Worm (Caenorhabditis elegans) whole organism, early embryonic: ENCODE results near the gene srj-8.

Source experiments
- B0310.2 ChIP-seq: sonication (generic microtip); optimal IDR thresholded peaks from 2 replicates; lab custom pipeline; 2016; ENCODE audit warnings: mild to moderate bottlenecking, missing genetic modification characterization, missing compliant biosample characterization
- F13C5.2 ChIP-seq: sonication (generic microtip); optimal IDR thresholded peaks from 2 replicates; lab custom pipeline; 2017; ENCODE audit warnings: mild to moderate bottlenecking, missing genetic modification characterization, inconsistent platforms, missing compliant biosample characterization
- aly-1 ChIP-seq: sonication (generic microtip); optimal IDR thresholded peaks from 2 replicates; lab custom pipeline; 2016; ENCODE audit warnings: missing genetic modification characterization, missing compliant biosample characterization
- ama-1 ChIP-seq: fragments of 150-350 bp; optimal IDR thresholded peaks from 2 replicates; lab custom pipeline; 2014
- ceh-13 ChIP-seq: fragments of 200-800 bp; sonication (Bioruptor generic); optimal IDR thresholded peaks from 2 replicates; lab custom pipeline; 2018; ENCODE audit warnings: mild to moderate bottlenecking, missing genetic modification characterization, missing compliant biosample characterization
- ceh-36 ChIP-seq: sonication (generic microtip); optimal IDR thresholded peaks from 2 replicates; lab custom pipeline; 2016; ENCODE audit warnings: missing genetic modification characterization, inconsistent platforms, missing compliant biosample characterization
- ets-7 ChIP-seq: sonication (generic microtip); optimal IDR thresholded peaks from 2 replicates; lab custom pipeline; 2016; ENCODE audit warnings: missing genotype, missing genetic modification characterization, missing compliant biosample characterization
- flt-1 ChIP-seq: fragments of 200-800 bp; sonication (Bioruptor generic); IDR thresholded peaks from 2 replicates; pipeline ENCODE4 v1.3.6; 2022; ENCODE audit warnings: missing genetic modification characterization, missing compliant biosample characterization
- hmbx-1 ChIP-seq: sonication (generic microtip); optimal IDR thresholded peaks from 2 replicates; lab custom pipeline; 2016; ENCODE audit warnings: mild to moderate bottlenecking, missing genetic modification characterization, missing compliant biosample characterization
- hmg-4 ChIP-seq: fragments of 200-800 bp; sonication (Bioruptor generic); optimal IDR thresholded peaks from 2 replicates; lab custom pipeline; 2018; ENCODE audit warnings: mild to moderate bottlenecking, missing genetic modification characterization, missing compliant biosample characterization
- hnd-1 ChIP-seq: sonication (generic microtip); optimal IDR thresholded peaks from 2 replicates; lab custom pipeline; 2016; ENCODE audit warnings: missing genetic modification characterization, missing compliant biosample characterization
- pes-1 ChIP-seq: fragments of 200-800 bp; sonication (Bioruptor generic); IDR thresholded peaks from 2 replicates; pipeline ENCODE4 v1.3.6; 2022; ENCODE audit warnings: missing genetic modification reagents, missing genetic modification characterization, missing compliant biosample characterization
- scrt-1 ChIP-seq: fragments of 200-800 bp; sonication (Bioruptor generic); IDR thresholded peaks from 2 replicates; pipeline ENCODE4 v1.3.6; 2022; ENCODE audit warnings: missing genetic modification characterization, missing compliant biosample characterization
- sea-1 ChIP-seq: fragments of 200-800 bp; sonication (Bioruptor generic); conservative IDR thresholded peaks from 2 replicates; pipeline ENCODE4 v1.3.6; 2022; ENCODE audit warnings: missing genetic modification characterization, missing compliant biosample characterization
- tbx-11 ChIP-seq: fragments of 200-800 bp; sonication (Bioruptor generic); IDR thresholded peaks from 2 replicates; pipeline ENCODE4 v1.3.6; 2022; ENCODE audit warnings: missing genetic modification characterization, missing compliant biosample characterization
- tbx-37 ChIP-seq: fragments of 200-800 bp; sonication (Bioruptor generic); conservative IDR thresholded peaks from 2 replicates; pipeline ENCODE4 v1.3.6; 2022; ENCODE audit warnings: missing genetic modification reagents, missing genetic modification characterization, missing compliant biosample characterization
- tra-4 ChIP-seq: sonication (generic microtip); optimal IDR thresholded peaks from 2 replicates; lab custom pipeline; 2017; ENCODE audit warnings: missing genetic modification characterization, missing compliant biosample characterization

srj-8 gene

DNA sequence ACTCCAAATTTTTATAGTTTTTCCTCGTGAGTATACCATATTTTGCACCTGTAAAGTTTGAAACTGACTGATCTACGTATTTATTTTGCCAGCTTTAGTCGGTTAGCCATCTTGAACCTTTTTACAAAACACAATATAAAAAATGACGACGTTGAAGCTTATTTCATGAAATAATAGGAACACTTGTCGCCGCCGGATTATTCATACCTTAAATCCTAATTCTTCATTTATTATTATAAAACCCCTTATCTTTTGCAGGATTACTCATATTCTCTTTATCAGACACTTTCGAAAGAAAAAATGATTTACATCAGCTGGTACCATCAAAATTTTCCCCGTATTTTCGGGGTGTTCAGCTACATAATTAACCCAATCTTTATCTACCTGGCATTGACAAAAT is at the start of gene srj-8:
Gene srj-8, plus strand, starts transcription at position 301 of the 400 bp plus-strand sequence.
- TF ChIP-seq scrt-1 (no peak), hnd-1 (tag; lab: Kevin White, UChicago) (no peak), flt-1 (GFP tag; lab: Robert Waterston, UW) (no peak), aly-1 (tag; lab: Kevin White, UChicago) (no peak), tbx-11 (GFP tag; lab: Robert Waterston, UW) (no peak), ceh-13 (GFP tag; lab: Kevin White, UChicago) (no peak), F13C5.2 (no peak), ets-7 (tag; lab: Kevin White, UChicago) (no peak), tbx-37 (GFP tag; lab: Robert Waterston, UW) (no peak), hmbx-1 (tag; lab: Kevin White, UChicago) (no peak), ceh-36 (tag; lab: Kevin White, UChicago) (no peak), B0310.2 (tag; lab: Kevin White, UChicago) (no peak), hmg-4 (no peak), sea-1 (GFP tag; lab: Robert Waterston, UW) (no peak), pes-1 (GFP tag; lab: Robert Waterston, UW) (no peak), ama-1 (no peak), tra-4 (tag; lab: Kevin White, UChicago) (no peak)

DNA sequence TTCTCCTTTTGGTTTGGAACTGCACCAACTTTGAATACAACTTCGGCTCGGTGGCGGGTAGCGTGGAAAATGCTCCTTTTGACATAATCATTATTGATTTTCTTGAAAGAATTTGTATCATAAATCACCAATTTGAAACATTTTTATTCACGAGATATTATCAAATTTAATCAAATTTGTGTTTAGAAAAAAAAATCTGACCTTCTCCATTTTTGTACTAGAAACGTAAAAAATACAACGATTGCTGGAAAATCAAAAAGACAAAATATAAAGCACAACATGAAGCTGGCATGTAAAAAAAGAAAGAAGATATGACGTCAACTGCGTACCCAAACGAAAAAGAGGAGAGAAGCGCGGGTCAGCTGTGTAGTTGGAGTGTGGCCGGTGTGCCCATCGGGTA is 47.3 kb upstream of the srj-8 start, which contains the start of gene K08D9.4:
Gene K08D9.4, minus strand, starts transcription at position 101 of the 400 bp plus-strand sequence.
- TF ChIP-seq tra-4 (tag; lab: Kevin White, UChicago) (no peak), sea-1 (GFP tag; lab: Robert Waterston, UW) (no peak)

DNA sequence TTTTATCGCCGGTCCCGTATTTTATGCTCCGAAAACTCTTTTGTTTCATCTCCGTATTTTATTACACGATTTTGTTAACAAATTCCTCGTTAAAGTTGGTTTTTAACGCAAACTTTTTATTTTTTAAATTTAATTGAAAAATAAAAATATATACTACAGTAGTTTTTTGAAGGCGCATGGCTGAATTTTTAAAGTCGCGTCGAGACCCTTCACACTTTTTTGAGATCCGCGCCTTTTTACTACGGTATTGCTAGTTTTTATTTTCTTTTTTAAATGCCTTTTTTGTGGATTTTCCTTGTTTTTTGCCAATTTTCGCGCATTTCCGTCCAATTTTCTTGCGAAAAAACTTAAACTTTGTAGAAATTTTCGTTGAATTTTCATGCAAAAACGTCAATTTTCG is 43.2 kb upstream of the srj-8 start:
- TF ChIP-seq tra-4 (tag; lab: Kevin White, UChicago) (no peak), aly-1 (tag; lab: Kevin White, UChicago) (no peak), sea-1 (GFP tag; lab: Robert Waterston, UW) (no peak), hnd-1 (tag; lab: Kevin White, UChicago) (no peak), ceh-13 (GFP tag; lab: Kevin White, UChicago) (no peak), ets-7 (tag; lab: Kevin White, UChicago) (no peak)

DNA sequence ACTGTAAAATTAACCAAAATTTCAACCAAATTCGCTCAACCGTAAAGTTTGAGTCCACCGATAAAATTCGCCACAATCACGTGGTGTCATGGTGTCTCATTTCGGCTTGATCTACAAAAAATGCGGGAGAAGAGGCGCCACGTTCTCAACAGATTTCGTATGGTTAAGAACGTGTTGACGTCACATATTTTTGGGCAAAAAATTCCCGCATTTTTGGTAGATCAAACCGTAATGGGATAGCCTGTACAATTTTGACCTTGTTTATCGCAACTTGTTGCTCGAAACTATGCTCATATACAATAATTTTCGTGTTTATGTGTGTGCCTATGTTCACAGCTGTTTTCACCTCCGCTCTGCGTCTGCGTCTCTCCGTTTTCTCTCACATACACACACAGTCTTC is 38.7 kb upstream of the srj-8 start:
- no peak for TF ChIP-seq ama-1
- no peak for TF ChIP-seq ceh-36 (tag; lab: Kevin White, UChicago)
- TF ChIP-seq B0310.2 (tag; lab: Kevin White, UChicago) = no peak
- TF ChIP-seq tra-4 (tag; lab: Kevin White, UChicago) = no peak
- TF ChIP-seq F13C5.2 = no peak
- no peak for TF ChIP-seq pes-1 (GFP tag; lab: Robert Waterston, UW)
- no peak for TF ChIP-seq hmbx-1 (tag; lab: Kevin White, UChicago)
- TF ChIP-seq hmg-4 = no peak
- no peak for TF ChIP-seq flt-1 (GFP tag; lab: Robert Waterston, UW)
- no peak for TF ChIP-seq sea-1 (GFP tag; lab: Robert Waterston, UW)
- TF ChIP-seq aly-1 (tag; lab: Kevin White, UChicago) = no peak
- TF ChIP-seq ceh-13 (GFP tag; lab: Kevin White, UChicago) = no peak
- no peak for TF ChIP-seq hnd-1 (tag; lab: Kevin White, UChicago)
- no peak for TF ChIP-seq tbx-11 (GFP tag; lab: Robert Waterston, UW)
- no peak for TF ChIP-seq ets-7 (tag; lab: Kevin White, UChicago)
- TF ChIP-seq scrt-1 = no peak

DNA sequence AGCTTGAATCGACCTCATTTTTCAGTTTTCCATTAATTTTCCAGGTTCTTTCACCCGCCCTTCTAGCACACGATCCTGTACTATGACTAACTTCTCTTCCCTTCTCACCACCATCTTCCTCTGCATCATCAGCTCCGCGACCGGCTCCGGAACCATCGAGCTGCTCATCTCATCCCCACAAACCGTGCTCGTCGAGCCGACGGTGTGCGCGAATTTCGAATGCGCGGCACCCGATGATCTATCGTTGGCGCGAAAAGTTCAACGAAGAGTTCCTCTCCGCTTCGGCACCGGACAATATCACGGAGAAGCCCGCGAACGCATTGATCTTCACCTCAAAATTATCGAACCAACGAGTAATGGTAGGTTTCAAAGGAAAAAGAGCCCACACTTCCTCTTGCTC is 37.5 kb upstream of the srj-8 start, which contains the start of gene apx-1:
Gene apx-1, plus strand, starts transcription at position 50 of the 400 bp plus-strand sequence.
- TF ChIP-seq ceh-36 (tag; lab: Kevin White, UChicago) = no peak
- TF ChIP-seq ceh-13 (GFP tag; lab: Kevin White, UChicago) = no peak
- TF ChIP-seq tbx-11 (GFP tag; lab: Robert Waterston, UW) = no peak
- no peak for TF ChIP-seq hmbx-1 (tag; lab: Kevin White, UChicago)
- no peak for TF ChIP-seq ets-7 (tag; lab: Kevin White, UChicago)
- TF ChIP-seq sea-1 (GFP tag; lab: Robert Waterston, UW) = no peak

DNA sequence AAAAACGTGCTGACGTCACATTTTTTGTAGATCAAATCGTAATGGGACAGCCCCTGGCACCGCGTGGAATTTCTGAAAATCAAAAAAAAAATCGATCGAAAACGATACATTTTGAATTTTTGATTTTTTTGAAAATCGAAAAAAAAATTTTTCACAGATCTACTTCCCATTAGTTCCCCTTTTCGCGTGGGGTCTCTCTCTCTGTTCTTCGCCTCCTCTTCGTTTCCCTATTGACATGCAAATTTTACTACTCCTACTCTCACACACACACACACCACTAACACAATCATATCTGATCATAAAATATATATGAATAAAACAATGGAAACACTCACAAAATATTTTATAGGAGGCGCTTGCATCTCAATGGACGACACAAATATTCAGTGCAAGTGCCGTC is 29.0 kb upstream of the srj-8 start:
- TF ChIP-seq aly-1 (tag; lab: Kevin White, UChicago) (no peak), flt-1 (GFP tag; lab: Robert Waterston, UW) (no peak), tra-4 (tag; lab: Kevin White, UChicago) (no peak), hmbx-1 (tag; lab: Kevin White, UChicago) (no peak), ama-1 (no peak), sea-1 (GFP tag; lab: Robert Waterston, UW) (no peak), ets-7 (tag; lab: Kevin White, UChicago) (no peak), pes-1 (GFP tag; lab: Robert Waterston, UW) (no peak), ceh-36 (tag; lab: Kevin White, UChicago) (no peak)

DNA sequence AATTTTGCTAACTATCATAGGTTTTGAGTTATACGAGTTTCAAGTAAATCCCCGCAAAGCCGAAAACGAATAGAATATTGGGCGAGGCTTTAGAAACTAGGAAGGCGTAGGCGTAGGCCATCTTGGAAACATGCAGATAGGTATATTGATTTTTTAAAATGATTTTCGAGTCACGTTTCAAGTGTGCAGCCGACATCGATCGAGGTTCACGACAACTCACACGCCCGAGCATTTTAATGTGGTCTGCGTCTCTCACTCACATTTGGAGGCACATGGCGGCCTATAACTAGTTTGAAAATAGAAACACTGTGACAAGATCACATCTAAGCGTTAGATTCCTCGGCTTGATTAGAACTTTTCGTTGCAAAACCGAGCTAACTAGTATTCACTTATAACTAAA is 20.2 kb upstream of the srj-8 start, which contains the start of gene K08D9.2:
Gene K08D9.2, plus strand, starts transcription at position 301 of the 400 bp plus-strand sequence.
- TF ChIP-seq ama-1 (no peak), tbx-11 (GFP tag; lab: Robert Waterston, UW) (no peak), ceh-13 (GFP tag; lab: Kevin White, UChicago) (no peak), hnd-1 (tag; lab: Kevin White, UChicago) (no peak), ets-7 (tag; lab: Kevin White, UChicago) (no peak), aly-1 (tag; lab: Kevin White, UChicago) (no peak), tra-4 (tag; lab: Kevin White, UChicago) (no peak), hmbx-1 (tag; lab: Kevin White, UChicago) (no peak), F13C5.2 (no peak), ceh-36 (tag; lab: Kevin White, UChicago) (no peak), scrt-1 (no peak), hmg-4 (no peak), sea-1 (GFP tag; lab: Robert Waterston, UW) (no peak)
